Fruit fly (Drosophila melanogaster): ENCODE results near the gene tgy.

The tgy gene

dm6 chrX:19155922-19156437 is 28.9 kb upstream of the tgy start (continued):
- no peak for TF ChIP-seq gro (GFP tag; optimal IDR thresholded peaks at IDR 0.05)
- peak; percentile 40 for TF ChIP-seq CG13894 (tag; optimal IDR thresholded peaks at IDR 0.05)
- no peak for TF ChIP-seq mld (GFP tag; IDR thresholded peaks at IDR 0.05; ENCODE audit: partially characterized antibody)
- peak in 1 of 2 experiments; percentile 20 for TF ChIP-seq Trl (optimal IDR thresholded peaks at IDR 0.05)
- TF ChIP-seq Trl (GFP tag; optimal IDR thresholded peaks at IDR 0.05): peak; percentile 54
- peak; percentile 82 for TF ChIP-seq odd (GFP tag; optimal IDR thresholded peaks at IDR 0.05)
- TF ChIP-seq caup (GFP tag; optimal IDR thresholded peaks at IDR 0.05; ENCODE audit: severe bottlenecking): peak; percentile 74
- TF ChIP-seq CG11085 (GFP tag; IDR thresholded peaks at IDR 0.05): peak; percentile 60
- peak; percentile 46 for TF ChIP-seq ewg (GFP tag; optimal IDR thresholded peaks at IDR 0.05)
- peak; percentile 56 for TF ChIP-seq Sox102F (GFP tag; optimal IDR thresholded peaks at IDR 0.05)
- peak; percentile 78 for TF ChIP-seq az2 (GFP tag; optimal IDR thresholded peaks at IDR 0.05)
- 0 out of 2 replicates have a peak, but pooled peaks have one; percentile 41 for TF ChIP-seq CG14441 (GFP tag; IDR thresholded peaks at IDR 0.05)
- TF ChIP-seq nmo (GFP tag; optimal IDR thresholded peaks at IDR 0.05): peak; percentile 88
- no peak for TF ChIP-seq CG14860 (GFP tag; IDR thresholded peaks at IDR 0.05; ENCODE audit: partially characterized antibody)
- TF ChIP-seq CG14710 (tag; optimal IDR thresholded peaks at IDR 0.05): peak; percentile 93
- peak; percentile 81 for TF ChIP-seq crol (GFP tag; IDR thresholded peaks at IDR 0.05)
- TF ChIP-seq esg (GFP tag; conservative IDR thresholded peaks at IDR 0.05): peak; percentile 66
- TF ChIP-seq hkb (optimal IDR thresholded peaks at IDR 0.05): no peak
- peak; percentile 82 for TF ChIP-seq hkb (GFP tag; IDR thresholded peaks at IDR 0.05)
- TF ChIP-seq bowl (GFP tag; IDR thresholded peaks at IDR 0.05): no peak
- no peak for TF ChIP-seq seq (GFP tag; IDR thresholded peaks at IDR 0.05)
- peak; percentile 48 for TF ChIP-seq Fer2 (tag; optimal IDR thresholded peaks at IDR 0.05)
- no peak for TF ChIP-seq CG9797 (GFP tag; optimal IDR thresholded peaks at IDR 0.05)
- peak; percentile 8 for TF ChIP-seq MESR4 (GFP tag; optimal IDR thresholded peaks at IDR 0.05)
- TF ChIP-seq CG2202 (tag; optimal IDR thresholded peaks at IDR 0.05): peak; percentile 90
- TF ChIP-seq zen2 (GFP tag; IDR thresholded peaks at IDR 0.05; ENCODE audit: partially characterized antibody): no peak
- TF ChIP-seq Dip3 (GFP tag; optimal IDR thresholded peaks at IDR 0.05): no peak
- peak; percentile 12 for TF ChIP-seq Sry-β (GFP tag; optimal IDR thresholded peaks at IDR 0.05)
- peak in 1 of 3 experiments; percentile 96 for TF ChIP-seq lola (GFP tag; optimal IDR thresholded peaks at IDR 0.05)
- peak; percentile 23; the same call in 1 of the 2 replicates for TF ChIP-seq Adf1 (GFP tag; IDR thresholded peaks at IDR 0.05)
- peak; percentile 54 for TF ChIP-seq CG12659 (GFP tag; optimal IDR thresholded peaks at IDR 0.05)
- TF ChIP-seq Optix (GFP tag; IDR thresholded peaks at IDR 0.05): peak; percentile 51; the same call in 1 of the 3 replicates
- peak; percentile 4 for TF ChIP-seq NC2β (GFP tag; optimal IDR thresholded peaks at IDR 0.05)
- peak; percentile 67 for TF ChIP-seq CG13123 (GFP tag; optimal IDR thresholded peaks at IDR 0.05)
- peak; percentile 43 for TF ChIP-seq CG7372 (GFP tag; IDR thresholded peaks at IDR 0.05)
- TF ChIP-seq CG10543 (GFP tag; optimal IDR thresholded peaks at IDR 0.05): no peak
- TF ChIP-seq Aef1 (GFP tag; IDR thresholded peaks at IDR 0.05): peak; percentile 46; the same call in 2 of the 3 replicates
- peak; percentile 92 for TF ChIP-seq kni (GFP tag; optimal IDR thresholded peaks at IDR 0.05)
- peak; percentile 86 for TF ChIP-seq CG6689 (GFP tag; IDR thresholded peaks at IDR 0.05)
- TF ChIP-seq Gug (GFP tag; IDR thresholded peaks at IDR 0.05): peak; percentile 63; the same call in 3 of the 4 replicates
- peak; percentile 79 for TF ChIP-seq CG11504 (tag; optimal IDR thresholded peaks at IDR 0.05)
- peak; percentile 74 for TF ChIP-seq Nf-YB (GFP tag; optimal IDR thresholded peaks at IDR 0.05)
- TF ChIP-seq fd96Cb (tag; optimal IDR thresholded peaks at IDR 0.05): peak; percentile 81
- peak; percentile 51 for TF ChIP-seq Gsc (GFP tag; IDR thresholded peaks at IDR 0.05)
- TF ChIP-seq CG17359 (tag; optimal IDR thresholded peaks at IDR 0.05): peak; percentile 73
- TF ChIP-seq p53 (GFP tag; optimal IDR thresholded peaks at IDR 0.05): no peak
- TF ChIP-seq Eip74EF (GFP tag; optimal IDR thresholded peaks at IDR 0.05): peak in 1 of 2 experiments; percentile 68
- TF ChIP-seq cg (GFP tag; optimal IDR thresholded peaks at IDR 0.05): no peak
- peak; percentile 60 for TF ChIP-seq pfk (GFP tag; optimal IDR thresholded peaks at IDR 0.05)
